Worm (Caenorhabditis elegans): ENCODE data around the gene K08E5.1.

K08E5.1 gene

ce11 chrIII:10170265-10170664, 23.7 kb upstream of the K08E5.1 start:
- TF ChIP-seq ceh-31 (tag; optimal IDR thresholded peaks at IDR 0.05) (no peak), ceh-45 (GFP tag; IDR thresholded peaks at IDR 0.05) (no peak), pha-4 (tag; optimal IDR thresholded peaks at IDR 0.05) (no peak), madf-2 (tag; optimal IDR thresholded peaks at IDR 0.05) (no peak), ceh-30 (tag; optimal IDR thresholded peaks at IDR 0.05) (no peak), dve-1 (tag; optimal IDR thresholded peaks at IDR 0.05) (no peak)

- no peak for TF ChIP-seq fax-1 (tag; optimal IDR thresholded peaks at IDR 0.05)
- no peak for TF ChIP-seq unc-42 (tag; optimal IDR thresholded peaks at IDR 0.05)
- TF ChIP-seq fkh-10 (GFP tag; optimal IDR thresholded peaks at IDR 0.05) = no peak
- no peak for TF ChIP-seq npax-4 (tag; optimal IDR thresholded peaks at IDR 0.05)
- TF ChIP-seq unc-86 (tag; optimal IDR thresholded peaks at IDR 0.05) = no peak
- no peak for TF ChIP-seq ceh-22 (tag; optimal IDR thresholded peaks at IDR 0.05)
- no peak for TF ChIP-seq lin-11 (tag; optimal IDR thresholded peaks at IDR 0.05)
- no peak for TF ChIP-seq C08G9.2 (tag; optimal IDR thresholded peaks at IDR 0.05)
- TF ChIP-seq sox-4 (tag; optimal IDR thresholded peaks at IDR 0.05) = no peak
- no peak for TF ChIP-seq ets-4 (tag; optimal IDR thresholded peaks at IDR 0.05)
- no peak for TF ChIP-seq ahr-1 (tag; optimal IDR thresholded peaks at IDR 0.05)
- no peak for TF ChIP-seq tbx-2 (tag; optimal IDR thresholded peaks at IDR 0.05)
- TF ChIP-seq hlh-15 (tag; optimal IDR thresholded peaks at IDR 0.05) = no peak
- TF ChIP-seq ceh-6 (GFP tag; optimal IDR thresholded peaks at IDR 0.05) = no peak
- no peak for TF ChIP-seq odd-2 (tag; optimal IDR thresholded peaks at IDR 0.05)
- no peak for TF ChIP-seq ceh-24 (tag; optimal IDR thresholded peaks at IDR 0.05)
- TF ChIP-seq sox-2 (GFP tag; IDR thresholded peaks at IDR 0.05) = no peak
- TF ChIP-seq nfya-1 (tag; optimal IDR thresholded peaks at IDR 0.05) = no peak
- TF ChIP-seq pha-4 (tag; optimal IDR thresholded peaks at IDR 0.05) = no peak
- TF ChIP-seq pag-3 (tag; optimal IDR thresholded peaks at IDR 0.05; ENCODE audit: borderline replicate concordance) = no peak
Observed at ce11 chrIII:10160385-10160784, 13.8 kb upstream of the K08E5.1 start, which contains the start of the genes K08E5.5 and mua-3. Gene K08E5.5, minus strand, starts transcription at chrIII:10160485. Gene mua-3, plus strand, starts transcription at chrIII:10160697.

- TF ChIP-seq unc-86 (tag; optimal IDR thresholded peaks at IDR 0.05) (no peak), C08G9.2 (tag; optimal IDR thresholded peaks at IDR 0.05) (no peak), lim-6 (tag; optimal IDR thresholded peaks at IDR 0.05) (no peak), hlh-8 (tag; optimal IDR thresholded peaks at IDR 0.05) (no peak), unc-42 (tag; optimal IDR thresholded peaks at IDR 0.05) (no peak), ama-1 (optimal IDR thresholded peaks at IDR 0.05) (no peak), ceh-18 (tag; optimal IDR thresholded peaks at IDR 0.05) (no peak), T23F11.4 (GFP tag; optimal IDR thresholded peaks at IDR 0.05) (no peak), ceh-22 (tag; optimal IDR thresholded peaks at IDR 0.05) (no peak), syd-9 (tag; optimal IDR thresholded peaks at IDR 0.05) (no peak), hlh-30 (tag; optimal IDR thresholded peaks at IDR 0.05; ENCODE audit: insufficient read depth) (no peak), sox-4 (tag; optimal IDR thresholded peaks at IDR 0.05) (no peak), sdc-2 (tag; optimal IDR thresholded peaks at IDR 0.05) (no peak), ceh-19 (GFP tag; optimal IDR thresholded peaks at IDR 0.05) (no peak), pat-9 (tag; optimal IDR thresholded peaks at IDR 0.05) (no peak), Y22D7AL.16 (tag; optimal IDR thresholded peaks at IDR 0.05) (no peak), ceh-14 (tag; optimal IDR thresholded peaks at IDR 0.05) (no peak), hlh-15 (tag; optimal IDR thresholded peaks at IDR 0.05) (no peak), gmeb-2 (tag; optimal IDR thresholded peaks at IDR 0.05) (no peak), ahr-1 (tag; optimal IDR thresholded peaks at IDR 0.05) (no peak)
Observed at ce11 chrIII:10156269-10156668, 9.7 kb upstream of the K08E5.1 start.

- no peak for TF ChIP-seq pat-9 (tag; optimal IDR thresholded peaks at IDR 0.05)
- TF ChIP-seq ztf-16 (tag; optimal IDR thresholded peaks at IDR 0.05) = no peak
- no peak for TF ChIP-seq ceh-22 (tag; optimal IDR thresholded peaks at IDR 0.05)
- no peak for TF ChIP-seq ceh-45 (GFP tag; IDR thresholded peaks at IDR 0.05)
- no peak for TF ChIP-seq ceh-31 (tag; optimal IDR thresholded peaks at IDR 0.05)
- no peak for TF ChIP-seq hlh-30 (tag; optimal IDR thresholded peaks at IDR 0.05; ENCODE audit: insufficient read depth)
- no peak for TF ChIP-seq C38D4.7 (GFP tag; optimal IDR thresholded peaks at IDR 0.05)
- TF ChIP-seq nfya-1 (tag; optimal IDR thresholded peaks at IDR 0.05) = no peak
- no peak for TF ChIP-seq elt-4 (tag; optimal IDR thresholded peaks at IDR 0.05)
- no peak for TF ChIP-seq ceh-14 (tag; optimal IDR thresholded peaks at IDR 0.05)
- TF ChIP-seq unc-55 (GFP tag; optimal IDR thresholded peaks at IDR 0.05) = no peak
- no peak for TF ChIP-seq ref-2 (tag; optimal IDR thresholded peaks at IDR 0.05)
- no peak for TF ChIP-seq hlh-13 (GFP tag; optimal IDR thresholded peaks at IDR 0.05)
- no peak for TF ChIP-seq ama-1 (optimal IDR thresholded peaks at IDR 0.05)
- no peak for TF ChIP-seq syd-9 (tag; optimal IDR thresholded peaks at IDR 0.05)
- TF ChIP-seq ceh-6 (GFP tag; optimal IDR thresholded peaks at IDR 0.05) = no peak
- TF ChIP-seq ceh-48 (tag; optimal IDR thresholded peaks at IDR 0.05) = no peak
- no peak for TF ChIP-seq fax-1 (tag; optimal IDR thresholded peaks at IDR 0.05)
- TF ChIP-seq rnt-1 (tag; optimal IDR thresholded peaks at IDR 0.05) = no peak
- no peak for TF ChIP-seq ceh-19 (GFP tag; optimal IDR thresholded peaks at IDR 0.05)
Observed at ce11 chrIII:10154993-10155392, 8.4 kb upstream of the K08E5.1 start.
